Worm (Caenorhabditis elegans) whole organism, L4 larva: ENCODE measurements around the gene srx-48.

Experiments
- F26F4.8 ChIP-seq: fragments of 200-800 bp; sonication (Bioruptor generic); conservative IDR thresholded peaks from 2 replicates; pipeline ENCODE4 v1.3.6; 2022; ENCODE audit warnings: missing genetic modification characterization, missing compliant biosample characterization
- F44E2.7 ChIP-seq: fragments of 200-800 bp; sonication (Bioruptor generic); IDR thresholded peaks from 2 replicates; pipeline ENCODE4 v2.1.2; 2022; ENCODE audit warnings: missing genetic modification characterization, missing compliant biosample characterization
- Y105C5A.15 ChIP-seq: fragments of 200-800 bp; sonication (Bioruptor generic); IDR thresholded peaks from 2 replicates; pipeline ENCODE4 v1.3.6; 2022; ENCODE audit warnings: missing genetic modification characterization, missing compliant biosample characterization
- Y48G9A.11 ChIP-seq: fragments of 200-800 bp; sonication (Bioruptor generic); IDR thresholded peaks from 2 replicates; pipeline ENCODE4 v1.3.6; 2022; ENCODE audit warnings: missing genetic modification reagents, missing genetic modification characterization, missing compliant biosample characterization
- ceh-44 ChIP-seq: fragments of 200-800 bp; sonication (Bioruptor generic); IDR thresholded peaks from 2 replicates; pipeline ENCODE4 v1.3.6; 2022; ENCODE audit warnings: missing genetic modification reagents, missing genetic modification characterization, missing compliant biosample characterization
- ceh-82 ChIP-seq: sonication (generic microtip); optimal IDR thresholded peaks from 2 replicates; lab custom pipeline; 2017; ENCODE audit warnings: missing biosample characterization, missing genetic modification characterization
- daf-16 ChIP-seq, 3 experiments: sonication (generic microtip); optimal IDR thresholded peaks; 2 replicates each; lab custom pipeline; 2016 to 2017; ENCODE audit warnings: missing genetic modification characterization in 3 of 3, missing genetic modification reagents in 3 of 3, mild to moderate bottlenecking in 2 of 3, missing compliant biosample characterization in 2 of 3, missing biosample characterization in 1 of 3, moderate library complexity in 1 of 3
- daf-19 ChIP-seq: fragments of 200-800 bp; sonication (Bioruptor generic); conservative IDR thresholded peaks from 2 replicates; pipeline ENCODE4 v1.3.6; 2022; ENCODE audit warnings: missing genetic modification characterization, missing compliant biosample characterization
- daf-8 ChIP-seq: fragments of 200-800 bp; sonication (Bioruptor generic); IDR thresholded peaks from 2 replicates; pipeline ENCODE4 v1.3.6; 2022; ENCODE audit warnings: missing genetic modification characterization, missing compliant biosample characterization
- egl-27 ChIP-seq: sonication (generic microtip); optimal IDR thresholded peaks from 3 replicates; lab custom pipeline; 2017; ENCODE audit warnings: missing biosample characterization, missing genetic modification reagents, missing genetic modification characterization
- egl-43 ChIP-seq: fragments of 200-800 bp; sonication (Bioruptor generic); IDR thresholded peaks from 2 replicates; pipeline ENCODE4 v1.3.6; 2022; ENCODE audit warnings: missing genetic modification reagents, missing genetic modification characterization, missing compliant biosample characterization
- hlh-11 ChIP-seq: fragments of 200-800 bp; sonication (Bioruptor generic); optimal IDR thresholded peaks from 2 replicates; lab custom pipeline; 2018; ENCODE audit warnings: mild to moderate bottlenecking, missing genetic modification characterization, missing compliant biosample characterization
- lim-7 ChIP-seq: fragments of 200-800 bp; sonication (Bioruptor generic); IDR thresholded peaks from 2 replicates; pipeline ENCODE4 v1.3.6; 2022; ENCODE audit warnings: missing genetic modification characterization, missing compliant biosample characterization
- lin-29 ChIP-seq: fragments of 200-800 bp; sonication (Bioruptor generic); IDR thresholded peaks from 2 replicates; pipeline ENCODE4 v1.3.6; 2022; ENCODE audit warnings: missing genetic modification reagents, missing genetic modification characterization, missing compliant biosample characterization
- lsy-2 ChIP-seq, 2 experiments: fragments of 150-350 bp in 1 of 2; sonication (generic microtip) in 1 of 2; optimal IDR thresholded peaks; 2 replicates each; lab custom pipeline; 2014 to 2017; ENCODE audit warnings: missing biosample characterization in 2 of 2, missing genetic modification characterization in 2 of 2
- madf-5 ChIP-seq, 2 experiments: fragments of 200-800 bp; sonication (Bioruptor generic); IDR thresholded peaks; 2 replicates each; pipeline ENCODE4 v1.3.6; 2022; ENCODE audit warnings: missing compliant biosample characterization in 2 of 2, missing genetic modification characterization in 2 of 2
- madf-9 ChIP-seq: fragments of 200-800 bp; sonication (Bioruptor generic); conservative IDR thresholded peaks from 2 replicates; pipeline ENCODE4 v1.3.6; 2022; ENCODE audit warnings: missing genetic modification reagents, missing genetic modification characterization, missing compliant biosample characterization
- mdt-29 ChIP-seq: fragments of 200-800 bp; sonication (Bioruptor generic); IDR thresholded peaks from 2 replicates; pipeline ENCODE4 v1.3.6; 2022; ENCODE audit warnings: missing genetic modification reagents, missing genetic modification characterization, missing compliant biosample characterization
- mes-2 ChIP-seq: sonication (generic microtip); optimal IDR thresholded peaks from 2 replicates; lab custom pipeline; 2016; ENCODE audit warnings: missing genotype, mild to moderate bottlenecking, missing genetic modification characterization, missing compliant biosample characterization; ENCODE audit not compliant: poor library complexity, severe bottlenecking
- nhr-10 ChIP-seq: fragments of 150-350 bp; optimal IDR thresholded peaks from 2 replicates; lab custom pipeline; 2014; ENCODE audit warnings: missing biosample characterization, missing genetic modification characterization
- nhr-11 ChIP-seq: fragments of 150-350 bp; optimal IDR thresholded peaks from 2 replicates; lab custom pipeline; 2014; ENCODE audit warnings: missing biosample characterization, missing genetic modification characterization
- nhr-25 ChIP-seq: sonication (generic microtip); optimal IDR thresholded peaks from 2 replicates; lab custom pipeline; 2017; ENCODE audit warnings: missing genetic modification characterization, mild to moderate bottlenecking, missing compliant biosample characterization, antibody characterized with exemption, moderate library complexity, borderline replicate concordance; ENCODE audit not compliant: insufficient read depth
- nhr-42 ChIP-seq: fragments of 200-800 bp; sonication (Bioruptor generic); IDR thresholded peaks from 2 replicates; pipeline ENCODE4 v1.3.6; 2022; ENCODE audit warnings: missing genetic modification characterization, missing compliant biosample characterization
- nhr-77 ChIP-seq: fragments of 150-350 bp; optimal IDR thresholded peaks from 2 replicates; lab custom pipeline; 2014; ENCODE audit warnings: missing biosample characterization, missing genetic modification characterization
- pha-4 ChIP-seq, 2 experiments: fragments of 150-350 bp in 1 of 2; fragments of 200-800 bp in 1 of 2; sonication (Bioruptor generic) in 1 of 2; IDR thresholded peaks in 1 of 2; optimal IDR thresholded peaks in 1 of 2; 2 replicates each; pipeline versions ENCODE4 v1.3.6 to Lab custom; 2014 to 2022; ENCODE audit warnings: missing genetic modification characterization in 2 of 2, missing genetic modification reagents in 2 of 2, missing biosample characterization in 1 of 2, missing compliant biosample characterization in 1 of 2
- rbr-2 ChIP-seq: sonication (generic microtip); optimal IDR thresholded peaks from 2 replicates; lab custom pipeline; 2016; ENCODE audit warnings: missing genotype, missing genetic modification characterization, missing compliant biosample characterization
- saeg-2 ChIP-seq: fragments of 200-800 bp; sonication (Bioruptor generic); IDR thresholded peaks from 2 replicates; pipeline ENCODE4 v1.3.6; 2022; ENCODE audit warnings: missing genetic modification reagents, missing genetic modification characterization, missing compliant biosample characterization
- sdz-12 ChIP-seq: fragments of 200-800 bp; sonication (Bioruptor generic); optimal IDR thresholded peaks from 2 replicates; lab custom pipeline; 2018; ENCODE audit warnings: mild to moderate bottlenecking, missing genetic modification characterization, missing compliant biosample characterization
- snpc-1.2 ChIP-seq: fragments of 200-800 bp; sonication (Bioruptor generic); IDR thresholded peaks from 2 replicates; pipeline ENCODE4 v1.3.6; 2022; ENCODE audit warnings: missing genetic modification reagents, missing genetic modification characterization, missing compliant biosample characterization
- snpc-4 ChIP-seq: fragments of 150-350 bp; optimal IDR thresholded peaks from 2 replicates; lab custom pipeline; 2014; ENCODE audit warnings: missing biosample characterization, missing genetic modification characterization
- spr-3 ChIP-seq: fragments of 200-800 bp; sonication (Bioruptor generic); optimal IDR thresholded peaks from 2 replicates; lab custom pipeline; 2018; ENCODE audit warnings: mild to moderate bottlenecking, missing genetic modification characterization, missing compliant biosample characterization
- tra-1 ChIP-seq: fragments of 200-800 bp; sonication (Bioruptor generic); IDR thresholded peaks from 2 replicates; pipeline ENCODE4 v1.3.6; 2022; ENCODE audit warnings: missing genetic modification reagents, missing genetic modification characterization, missing compliant biosample characterization
- unc-39 ChIP-seq: sonication (generic microtip); optimal IDR thresholded peaks from 2 replicates; lab custom pipeline; 2017; ENCODE audit warnings: missing biosample characterization, missing genetic modification characterization
- unc-62 ChIP-seq, 3 experiments: fragments of 150-350 bp in 1 of 3; sonication (generic microtip); optimal IDR thresholded peaks in 2 of 3; peaks in 1 of 3; 1 replicate in 1 of 3; 2 replicates in 2 of 3; lab custom pipeline; 2014 to 2017; ENCODE audit warnings: missing biosample characterization in 3 of 3, missing genetic modification characterization in 3 of 3, missing genetic modification reagents in 3 of 3, missing genotype in 1 of 3
- zfp-3 ChIP-seq: fragments of 200-800 bp; sonication (Bioruptor generic); conservative IDR thresholded peaks from 2 replicates; pipeline ENCODE4 v1.3.6; 2022; ENCODE audit warnings: missing genetic modification reagents, missing genetic modification characterization, missing compliant biosample characterization
- zip-2 ChIP-seq: fragments of 150-350 bp; optimal IDR thresholded peaks from 2 replicates; lab custom pipeline; 2014; ENCODE audit warnings: missing biosample characterization, missing genetic modification characterization
- ztf-7 ChIP-seq: fragments of 150-350 bp; optimal IDR thresholded peaks from 2 replicates; lab custom pipeline; 2014; ENCODE audit warnings: missing biosample characterization, missing genetic modification characterization

Gene srx-48

DNA sequence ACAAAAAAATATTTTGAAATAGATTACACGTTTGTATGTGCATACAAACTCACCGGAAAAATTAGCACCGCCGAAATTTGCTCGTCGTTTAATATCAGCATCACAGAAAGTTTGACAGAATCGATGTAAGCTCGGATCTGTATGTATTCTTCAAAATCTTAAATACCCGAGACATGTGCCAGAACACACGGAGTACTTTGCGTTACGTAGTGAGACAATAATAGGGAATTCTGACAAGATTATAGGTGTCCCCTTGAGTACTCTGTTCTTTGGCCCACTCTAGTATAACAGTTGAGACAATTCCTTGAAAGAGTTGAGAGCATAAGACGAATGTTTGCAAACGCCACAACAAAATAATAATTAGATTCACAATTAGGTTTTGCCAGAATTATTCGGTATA lies at the start of gene srx-48:
Gene srx-48, minus strand, starts transcription at position 101 of the 400 bp plus-strand sequence.
- TF ChIP-seq nhr-25 (tag; lab: Kevin White, UChicago) (no peak), ceh-82 (tag; lab: Kevin White, UChicago) (no peak), ceh-44 (GFP tag; lab: Robert Waterston, UW) (no peak), snpc-1.2 (no peak), Y105C5A.15 (GFP tag; lab: Robert Waterston, UW) (no peak), madf-9 (GFP tag; lab: Robert Waterston, UW) (no peak), egl-43 (GFP tag; lab: Robert Waterston, UW) (no peak), nhr-11 (tag; lab: Kevin White, UChicago) (no peak), zip-2 (tag; lab: Kevin White, UChicago) (no peak), nhr-10 (tag; lab: Kevin White, UChicago) (no peak), unc-39 (no peak), ztf-7 (tag; lab: Kevin White, UChicago) (no peak), rbr-2 (no peak)

DNA sequence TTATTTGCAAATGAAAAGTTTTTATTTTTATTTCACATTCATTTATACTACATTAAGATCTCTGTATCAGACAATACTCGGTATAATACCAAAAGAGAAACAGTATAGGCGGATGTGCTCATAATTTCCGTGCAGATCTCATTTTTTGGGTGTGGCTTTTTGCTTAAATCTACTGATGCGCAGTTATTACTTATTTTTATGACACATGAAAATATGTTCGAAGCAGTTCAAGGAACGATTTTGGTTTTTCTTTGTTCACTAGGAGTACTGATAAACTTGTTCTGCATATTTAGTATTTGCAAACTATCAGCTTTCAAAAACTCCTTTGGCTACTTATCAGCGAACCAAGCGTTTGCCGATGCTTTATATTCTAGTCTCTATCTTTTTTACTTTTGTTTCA lies 48.9 kb upstream of the srx-48 start, which contains the start of gene srx-58:
Gene srx-58, plus strand, starts transcription at position 301 of the 400 bp plus-strand sequence.
- no peak for TF ChIP-seq daf-19 (GFP tag; lab: Robert Waterston, UW)
- TF ChIP-seq hlh-11 (tag; lab: Kevin White, UChicago): no peak
- TF ChIP-seq spr-3 (GFP tag; lab: Kevin White, UChicago): no peak
- TF ChIP-seq snpc-1.2: no peak
- no peak for TF ChIP-seq lim-7 (GFP tag; lab: Robert Waterston, UW)
- TF ChIP-seq egl-27 (tag; lab: Kevin White, UChicago): no peak
- no peak for TF ChIP-seq nhr-42
- TF ChIP-seq, all 104 proteins: peak for 0

DNA sequence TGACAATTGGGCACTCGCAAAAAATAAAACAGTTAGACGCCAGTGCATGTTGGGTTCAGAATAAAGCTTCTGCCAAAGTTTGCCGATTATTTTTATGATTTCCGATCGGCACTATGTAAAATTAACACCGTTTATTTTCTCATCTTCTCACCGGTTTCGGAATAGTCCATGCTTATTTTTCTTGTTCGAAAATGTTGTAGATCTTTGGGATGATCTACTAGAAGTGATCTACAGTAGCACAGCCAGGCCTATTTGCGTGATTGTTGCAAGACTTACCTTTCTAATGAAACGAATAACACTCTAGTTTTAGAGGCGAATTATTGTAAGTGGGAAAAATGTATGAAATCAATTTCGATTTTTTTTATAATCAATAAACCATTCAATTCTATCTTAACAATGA lies 47.1 kb upstream of the srx-48 start, which contains the start of gene clec-231:
Gene clec-231, minus strand, starts transcription at position 101 of the 400 bp plus-strand sequence.
- TF ChIP-seq madf-5 (GFP tag; IDR thresholded peaks at IDR 0.05; lab: Robert Waterston, UW) (no peak), mdt-29 (GFP tag; lab: Robert Waterston, UW) (no peak), saeg-2 (GFP tag; lab: Robert Waterston, UW) (no peak), rbr-2 (no peak), spr-3 (GFP tag; lab: Kevin White, UChicago) (no peak), daf-8 (GFP tag; lab: Robert Waterston, UW) (no peak), snpc-1.2 (no peak), sdz-12 (GFP tag; lab: Kevin White, UChicago) (no peak)

DNA sequence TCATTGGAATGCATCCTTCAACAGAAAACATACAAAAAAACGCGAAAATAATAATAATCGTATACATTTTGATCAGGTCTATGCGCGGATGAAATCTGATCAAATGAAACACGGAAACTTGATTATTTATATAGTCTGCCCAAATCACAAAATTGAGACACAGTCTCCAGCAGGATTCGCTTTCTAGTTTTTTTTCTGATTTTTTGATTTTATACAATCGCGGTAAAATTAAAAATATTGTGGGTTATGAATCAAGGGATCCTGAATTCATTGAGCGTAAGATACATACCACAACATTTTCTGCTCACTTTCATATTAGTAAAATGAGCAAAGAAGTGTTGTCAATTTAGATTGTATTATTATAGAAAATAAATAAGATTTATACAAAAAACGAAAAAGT lies 45.5 kb upstream of the srx-48 start, which contains the start of gene clec-230:
Gene clec-230, minus strand, starts transcription at position 101 of the 400 bp plus-strand sequence.
- TF ChIP-seq unc-62 (GFP tag; optimal IDR thresholded peaks at IDR 0.05 in 1 of 2; lab: Kevin White, UChicago): peak in 1 of 2 experiments; percentile 64
- TF ChIP-seq unc-62 (tag; optimal IDR thresholded peaks at IDR 0.05; lab: Kevin White, UChicago): no peak
- no peak for TF ChIP-seq nhr-77 (tag; lab: Kevin White, UChicago)
- TF ChIP-seq, all 104 proteins: peak for 1

DNA sequence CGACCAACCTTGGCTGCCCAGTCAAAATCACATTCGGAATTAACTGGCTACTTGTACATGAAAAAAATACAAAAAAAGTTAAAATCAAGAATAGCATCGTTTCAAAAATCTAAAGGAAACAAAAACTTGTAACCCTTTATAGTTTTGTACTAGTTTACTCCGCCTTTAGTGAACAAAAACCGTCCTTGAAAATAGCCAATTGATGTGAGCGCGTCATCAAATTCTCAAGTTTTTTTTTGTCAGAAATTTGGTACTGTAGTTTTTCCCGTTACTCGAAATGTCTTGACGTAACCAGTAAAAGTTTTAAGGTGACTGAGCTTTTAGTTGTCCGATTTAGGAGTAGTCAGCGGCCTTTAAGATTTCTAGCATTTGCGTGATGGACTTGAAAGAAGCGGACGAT lies 43.8 kb upstream of the srx-48 start, which contains the start of gene C29F3.3:
Gene C29F3.3, minus strand, starts transcription at position 101 of the 400 bp plus-strand sequence.
- no peak for TF ChIP-seq daf-16 (GFP tag; optimal IDR thresholded peaks at IDR 0.05; lab: Kevin White, UChicago)
- TF ChIP-seq daf-16 (tag; optimal IDR thresholded peaks at IDR 0.05; lab: Kevin White, UChicago): no peak
- TF ChIP-seq snpc-4 (tag; lab: Kevin White, UChicago): no peak
- TF ChIP-seq nhr-42: no peak
- TF ChIP-seq F44E2.7 (GFP tag; lab: Robert Waterston, UW): no peak
- TF ChIP-seq lin-29 (GFP tag; lab: Robert Waterston, UW): no peak
- TF ChIP-seq zfp-3 (GFP tag; lab: Robert Waterston, UW): no peak
- no peak for TF ChIP-seq pha-4 (GFP tag; IDR thresholded peaks at IDR 0.05; lab: Robert Waterston, UW)
- TF ChIP-seq pha-4 (tag; optimal IDR thresholded peaks at IDR 0.05; lab: Kevin White, UChicago): no peak
- TF ChIP-seq unc-39: no peak
- TF ChIP-seq lsy-2 (tag; optimal IDR thresholded peaks at IDR 0.05; lab: Kevin White, UChicago): no peak
- TF ChIP-seq F26F4.8: no peak
- TF ChIP-seq ztf-7 (tag; lab: Kevin White, UChicago): no peak
- TF ChIP-seq tra-1: no peak
- no peak for TF ChIP-seq Y48G9A.11 (GFP tag; lab: Robert Waterston, UW)
- no peak for TF ChIP-seq mes-2
